Worm (Caenorhabditis elegans): ENCODE measurements around the gene F57A10.2.
"Not testable (repeated sequence)": the region's sequence is repeated elsewhere in the genome, so short reads cannot be mapped to it uniquely, and the experiment has no call there.

F57A10.2 gene

DNA sequence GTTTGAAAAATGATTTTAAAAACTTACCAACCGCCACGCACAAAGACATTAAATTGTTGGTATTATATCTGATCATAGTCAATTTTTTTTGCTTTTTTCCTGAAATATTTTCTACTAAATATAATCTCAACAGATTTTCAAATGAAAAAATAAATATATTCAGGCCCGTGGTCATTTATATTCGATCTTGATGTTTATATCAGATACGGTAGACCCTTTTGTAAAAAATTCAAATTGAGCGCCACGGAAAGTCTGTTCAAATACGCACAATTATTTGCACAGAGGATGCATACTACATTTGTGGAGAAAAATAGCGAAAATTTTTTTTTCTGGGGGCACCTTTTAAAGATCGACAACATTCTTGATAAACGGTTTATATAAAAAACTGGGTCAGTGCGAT lies 26.0 kb downstream of the F57A10.2 start, which contains the start of gene T26E4.4:
Gene T26E4.4, minus strand, starts transcription at position 101 of the 400 bp plus-strand sequence.
- TF ChIP-seq W03F9.2 (tag; optimal IDR thresholded peaks at IDR 0.05) (no peak), dao-5 (tag; optimal IDR thresholded peaks at IDR 0.05) (no peak), him-1 (tag; optimal IDR thresholded peaks at IDR 0.05) (no peak)

DNA sequence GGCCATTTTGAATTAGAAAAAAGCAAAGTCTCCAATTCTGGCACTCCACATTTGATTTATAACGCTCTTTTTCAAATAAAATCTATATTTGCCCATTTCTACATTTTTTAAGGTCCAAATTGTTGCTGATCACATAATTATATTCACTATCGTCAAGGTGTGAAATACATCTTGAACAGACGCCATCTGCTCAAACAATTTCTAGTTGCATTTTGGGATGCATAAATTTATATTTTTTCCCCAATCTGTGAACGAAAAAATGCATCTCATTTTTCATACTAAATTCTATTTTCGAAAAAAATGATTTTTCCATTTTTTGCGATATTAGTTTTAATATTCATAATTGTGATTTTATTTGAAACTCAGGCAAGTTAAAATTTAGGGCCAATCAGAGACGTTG lies 26.9 kb downstream of the F57A10.2 start, which contains the start of gene T26E4.7:
Gene T26E4.7, plus strand, starts transcription at position 301 of the 400 bp plus-strand sequence.
- TF ChIP-seq him-1 (tag; optimal IDR thresholded peaks at IDR 0.05): no peak
- TF ChIP-seq dao-5 (tag; optimal IDR thresholded peaks at IDR 0.05): no peak
- TF ChIP-seq W03F9.2 (tag; optimal IDR thresholded peaks at IDR 0.05): no peak

DNA sequence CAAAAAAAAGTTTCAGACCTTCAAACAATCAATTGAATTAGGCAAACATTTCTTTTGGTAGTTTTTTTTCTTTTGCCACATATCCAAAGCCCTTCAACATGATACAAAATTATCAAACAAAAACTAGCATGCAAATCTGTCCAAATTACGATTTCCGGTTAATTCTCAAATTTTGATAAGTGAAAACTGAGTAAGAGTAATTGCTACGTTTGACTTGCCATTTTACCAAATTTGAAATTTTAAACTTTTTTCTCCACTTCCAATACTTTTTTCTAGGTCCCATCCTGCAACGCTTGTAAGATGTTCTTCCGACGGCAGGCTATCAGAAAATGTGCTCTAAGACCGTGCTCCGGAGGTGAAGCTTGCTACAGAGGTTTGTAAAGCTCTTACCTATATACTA lies 29.7 kb downstream of the F57A10.2 start, which contains the start of gene nhr-223:
Gene nhr-223, plus strand, starts transcription at position 301 of the 400 bp plus-strand sequence.
- TF ChIP-seq W03F9.2 (tag; optimal IDR thresholded peaks at IDR 0.05): no peak
- no peak for TF ChIP-seq him-1 (tag; optimal IDR thresholded peaks at IDR 0.05)
- TF ChIP-seq dao-5 (tag; optimal IDR thresholded peaks at IDR 0.05): no peak

DNA sequence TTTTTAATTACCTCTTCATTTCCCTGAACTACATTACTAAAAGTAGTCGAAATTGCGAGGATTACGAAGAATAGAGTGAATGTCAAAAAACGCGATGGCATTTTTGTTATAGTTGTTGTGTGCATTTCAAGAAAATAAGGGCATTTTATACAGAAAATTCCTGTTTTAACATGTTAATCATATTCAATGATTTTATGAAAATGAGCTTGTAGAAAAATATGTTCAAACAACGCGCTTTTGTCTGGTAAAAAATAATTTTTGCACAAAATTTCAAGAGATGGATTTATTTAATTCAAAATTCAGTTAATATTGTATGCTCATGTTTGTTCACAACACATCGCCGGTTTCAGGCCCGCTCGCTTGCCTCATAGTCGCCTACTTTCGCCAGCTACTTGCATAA lies 31.7 kb downstream of the F57A10.2 start, which contains the start of gene T26E4.10:
Gene T26E4.10, minus strand, starts transcription at position 101 of the 400 bp plus-strand sequence.
- TF ChIP-seq W03F9.2 (tag; optimal IDR thresholded peaks at IDR 0.05) (no peak), him-1 (tag; optimal IDR thresholded peaks at IDR 0.05) (no peak)

DNA sequence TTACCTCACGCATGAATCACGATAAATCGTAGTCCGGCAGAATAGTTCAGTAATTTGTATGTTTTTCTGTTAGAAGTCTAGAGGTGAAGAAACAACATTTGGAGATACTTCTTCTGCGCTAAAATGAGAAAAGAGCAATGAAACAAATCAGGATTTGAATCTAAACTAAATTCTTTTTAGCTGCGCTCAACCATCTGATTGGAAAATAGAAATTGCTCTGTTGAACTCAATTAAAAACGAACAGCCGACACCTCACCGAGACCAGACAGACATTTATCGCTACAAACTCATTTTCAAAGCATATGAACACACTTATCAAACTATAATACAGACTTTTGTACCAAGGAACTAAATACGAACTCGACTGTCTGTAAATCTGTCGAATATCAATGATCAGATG lies 36.2 kb downstream of the F57A10.2 start, which contains the start of gene T26E4.9:
Gene T26E4.9, minus strand, starts transcription at position 101 of the 400 bp plus-strand sequence.
- TF ChIP-seq W03F9.2, him-1, dao-5 (tag; optimal IDR thresholded peaks at IDR 0.05): not testable (repeated sequence)

DNA sequence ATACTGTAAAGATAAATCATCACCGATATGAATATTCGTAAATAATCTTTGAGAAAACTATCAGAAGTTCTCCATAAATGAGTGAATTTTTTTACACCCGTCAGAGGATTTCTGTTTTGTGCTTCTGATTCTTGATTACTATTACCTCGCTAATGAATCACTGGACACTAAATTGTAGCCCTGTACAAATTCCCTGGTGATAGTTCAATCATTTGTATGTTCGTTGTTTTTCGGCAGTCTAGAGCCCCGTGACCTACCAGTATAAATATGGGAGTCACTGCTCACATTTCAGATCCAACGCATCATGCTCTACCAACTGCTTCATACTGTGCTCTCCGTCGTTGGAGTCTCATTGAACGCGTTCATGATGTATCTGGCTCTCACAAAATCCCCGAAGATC lies 36.7 kb downstream of the F57A10.2 start, which contains the start of gene srd-27:
Gene srd-27, plus strand, starts transcription at position 301 of the 400 bp plus-strand sequence.
- TF ChIP-seq W03F9.2, dao-5, him-1 (tag; optimal IDR thresholded peaks at IDR 0.05): not testable (repeated sequence)

DNA sequence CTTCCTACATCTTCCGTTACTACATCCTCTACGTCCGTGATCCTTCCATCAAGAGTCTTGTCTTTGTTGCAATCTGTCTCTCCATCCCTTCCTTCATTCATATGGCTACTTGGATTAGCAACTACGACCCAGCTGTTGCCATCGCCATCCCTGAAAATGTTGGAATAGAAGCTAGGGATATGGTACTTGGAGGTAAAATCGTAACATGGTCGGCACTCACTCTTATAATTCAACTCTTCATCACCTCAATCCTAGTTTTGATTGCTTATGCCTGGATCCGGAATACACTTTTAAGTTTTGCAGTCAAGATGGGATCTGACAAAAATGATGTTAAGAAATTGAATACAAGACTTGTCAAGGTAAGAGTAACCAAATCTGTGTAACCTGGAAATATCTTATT lies 37.4 kb downstream of the F57A10.2 start, which contains the start of gene T26E4.18:
Gene T26E4.18, minus strand, starts transcription at position 101 of the 400 bp plus-strand sequence.
- TF ChIP-seq W03F9.2, him-1, dao-5 (tag; optimal IDR thresholded peaks at IDR 0.05): not testable (repeated sequence)

DNA sequence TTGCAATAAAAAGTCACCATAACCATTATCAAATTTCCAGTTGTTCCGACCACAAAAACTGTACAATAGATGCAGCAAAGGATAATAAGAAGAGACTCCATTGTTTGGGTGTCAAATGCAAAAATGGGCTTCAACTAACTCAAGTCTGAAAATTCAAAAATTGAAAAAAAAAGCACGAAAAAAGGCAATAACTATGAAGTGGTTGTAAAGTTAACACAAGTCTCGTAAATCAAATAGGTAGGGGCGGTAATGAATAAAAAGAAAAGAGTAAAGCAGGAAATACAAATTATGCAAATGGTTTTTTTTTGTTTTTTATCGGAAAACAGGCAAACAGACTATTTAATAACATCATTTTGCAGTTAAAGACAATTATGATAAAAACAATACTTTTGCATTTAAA lies 41.0 kb downstream of the F57A10.2 start, which contains the start of gene srsx-38:
Gene srsx-38, minus strand, starts transcription at position 101 of the 400 bp plus-strand sequence.
- not testable (repeated sequence) for TF ChIP-seq dao-5, W03F9.2, him-1 (tag; optimal IDR thresholded peaks at IDR 0.05)

DNA sequence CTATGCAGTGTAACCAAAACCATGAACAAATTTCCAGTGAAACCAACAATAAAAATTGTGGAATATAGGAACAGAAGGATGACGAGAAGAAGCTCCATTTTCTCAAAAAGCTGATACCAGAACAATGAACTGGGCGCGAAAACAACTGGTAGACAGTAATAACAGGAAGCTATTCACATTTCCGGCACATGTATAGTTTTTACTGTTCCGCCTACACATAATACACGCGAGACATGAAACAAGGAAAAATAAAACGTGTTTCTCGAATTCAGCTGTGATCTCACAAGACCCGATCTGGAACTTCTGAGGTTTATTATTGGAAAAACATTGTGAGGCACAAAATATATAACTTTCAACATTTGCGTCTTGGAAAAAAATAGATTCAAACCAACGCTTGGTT lies 43.2 kb downstream of the F57A10.2 start, which contains the start of gene srsx-36:
Gene srsx-36, minus strand, starts transcription at position 101 of the 400 bp plus-strand sequence.
- TF ChIP-seq W03F9.2 (tag; optimal IDR thresholded peaks at IDR 0.05) (no peak), dao-5 (tag; optimal IDR thresholded peaks at IDR 0.05) (no peak), him-1 (tag; optimal IDR thresholded peaks at IDR 0.05) (no peak)

DNA sequence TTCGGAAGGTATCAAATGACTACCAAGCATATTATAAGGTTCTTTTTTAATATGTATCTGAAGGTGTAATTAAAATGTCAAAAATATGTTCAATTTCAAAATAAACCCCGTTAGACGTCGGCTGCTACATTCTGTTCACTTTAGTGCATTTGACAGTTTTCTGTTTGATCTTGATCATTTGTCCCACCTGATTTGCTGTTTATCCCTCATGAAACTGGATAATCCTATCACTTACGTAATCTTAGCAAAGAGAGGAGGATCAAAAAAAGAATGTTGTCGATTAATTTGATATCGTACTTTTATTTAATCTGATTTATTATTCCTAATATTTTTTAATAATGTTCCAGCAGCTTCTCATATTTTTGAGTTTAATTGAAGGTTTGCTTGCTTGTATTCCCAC lies 44.1 kb downstream of the F57A10.2 start, which contains the start of gene F54B8.1:
Gene F54B8.1, plus strand, starts transcription at position 301 of the 400 bp plus-strand sequence.
- no peak for TF ChIP-seq him-1 (tag; optimal IDR thresholded peaks at IDR 0.05)
- TF ChIP-seq W03F9.2 (tag; optimal IDR thresholded peaks at IDR 0.05): no peak
- no peak for TF ChIP-seq dao-5 (tag; optimal IDR thresholded peaks at IDR 0.05)

DNA sequence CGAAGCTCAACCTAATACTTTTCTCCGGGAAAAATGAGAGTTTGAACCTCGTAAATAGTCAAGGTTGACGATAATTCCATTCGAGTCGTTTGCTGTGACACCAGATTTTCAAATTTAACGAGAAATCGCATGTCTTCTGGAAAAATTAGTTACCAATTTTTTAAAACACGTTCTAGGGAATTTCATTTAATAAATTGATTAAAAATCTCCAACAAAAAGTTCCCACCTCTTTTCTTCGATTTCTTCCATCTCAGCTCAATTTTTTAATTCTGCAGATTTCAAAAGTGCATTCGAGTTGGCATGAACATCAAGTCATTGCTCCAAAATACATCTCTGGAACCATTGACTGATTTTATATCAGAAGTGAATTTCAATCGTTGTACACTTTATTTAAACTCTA lies 45.6 kb downstream of the F57A10.2 start, which contains the start of gene nhr-282:
Gene nhr-282, plus strand, starts transcription at position 301 of the 400 bp plus-strand sequence.
- not testable (repeated sequence) for TF ChIP-seq W03F9.2, him-1, dao-5 (tag; optimal IDR thresholded peaks at IDR 0.05)

DNA sequence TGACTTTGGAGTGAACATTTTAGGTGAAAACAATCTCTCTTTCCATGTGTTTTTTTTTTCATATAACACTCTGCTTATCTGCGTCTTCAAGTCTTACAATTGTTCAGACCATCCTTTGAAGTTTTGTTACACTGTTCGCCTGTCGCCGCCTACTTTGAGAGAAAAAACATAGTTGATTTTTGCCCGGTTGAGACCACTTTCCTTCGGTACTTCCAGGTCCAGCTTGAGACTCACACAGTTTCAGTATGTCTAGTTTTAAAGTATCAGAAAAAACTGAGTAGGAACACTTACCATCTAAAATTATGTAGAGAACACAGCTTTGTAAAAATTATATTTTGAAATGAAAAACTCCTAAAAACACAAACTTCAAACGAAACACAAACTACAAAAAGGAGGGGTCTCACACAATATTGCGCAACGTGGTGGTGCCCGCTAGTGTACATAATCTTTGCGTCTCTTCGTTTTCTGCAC lies 49.6 kb downstream of the F57A10.2 start, which contains the start of the genes fbxa-69 and F54B8.4:
Gene fbxa-69, minus strand, starts transcription at position 10 of the 471 bp plus-strand sequence.
Gene F54B8.4, plus strand, starts transcription at position 421 of the 471 bp plus-strand sequence.
- TF ChIP-seq him-1 (tag; optimal IDR thresholded peaks at IDR 0.05) (no peak), dao-5 (tag; optimal IDR thresholded peaks at IDR 0.05) (no peak), W03F9.2 (tag; optimal IDR thresholded peaks at IDR 0.05) (no peak)
